ENCODE assay signal across 6 fruit fly cellular contexts in genomic region chr3R:7967801-7968200, dm6.
A peak's percentile ranks its signal among the peaks of the same experiment; 100 is the strongest.
TF ChIP-seq lines count a peak whose summit lies in the region.

No protein-coding gene starts in this region.

- TF ChIP-seq CTCF in whole organism, embryonic (GFP tag; optimal IDR thresholded peaks at IDR 0.05; lab: Kevin White, UChicago) = no peak

TF ChIP-seq in whole organism, 6 proteins besides CTCF, POLR2A, EP300 and RAD21:
- TF ChIP-seq CG8478 (optimal IDR thresholded peaks at IDR 0.05; lab: Kevin White, UChicago) = no peak
- no peak for TF ChIP-seq usp (GFP tag; optimal IDR thresholded peaks at IDR 0.05; lab: Kevin White, UChicago)
- peak; percentile 89 for TF ChIP-seq Dll (optimal IDR thresholded peaks at IDR 0.05; lab: Kevin White, UChicago)
- TF ChIP-seq pan (optimal IDR thresholded peaks at IDR 0.05; lab: Kevin White, UChicago) = no peak
- TF ChIP-seq EcR (GFP tag; optimal IDR thresholded peaks at IDR 0.05; lab: Kevin White, UChicago) = peak in 1 of 2 experiments; percentile 88
- TF ChIP-seq psq (optimal IDR thresholded peaks at IDR 0.05; lab: Kevin White, UChicago) = no peak

TF ChIP-seq in whole organism, adult, 20 proteins besides CTCF, POLR2A, EP300 and RAD21:
- no peak for TF ChIP-seq CG11617 (GFP tag; optimal IDR thresholded peaks at IDR 0.05; lab: Kevin White, UChicago)
- peak; percentile 71 for TF ChIP-seq Mnt (GFP tag; optimal IDR thresholded peaks at IDR 0.05; lab: Kevin White, UChicago)
TF ChIP-seq in whole organism, adult: peak in this region for 1.

TF ChIP-seq in whole organism, embryonic, 481 proteins besides CTCF, POLR2A, EP300 and RAD21:
- TF ChIP-seq ara (GFP tag; IDR thresholded peaks at IDR 0.05; lab: Robert Waterston, UW) (0 out of 2 replicates have a peak, but pooled peaks have one; percentile 39), psq (GFP tag; optimal IDR thresholded peaks at IDR 0.05; lab: Kevin White, UChicago) (no peak), lbe (GFP tag; optimal IDR thresholded peaks at IDR 0.05; lab: Kevin White, UChicago) (peak; percentile 67), Drgx (GFP tag; IDR thresholded peaks at IDR 0.05; lab: Robert Waterston, UW) (peak; percentile 71), CG11504 (tag; optimal IDR thresholded peaks at IDR 0.05; lab: Kevin White, UChicago) (peak; percentile 59), nom (GFP tag; optimal IDR thresholded peaks at IDR 0.05; lab: Kevin White, UChicago) (peak; percentile 85), CG17385 (GFP tag; optimal IDR thresholded peaks at IDR 0.05; lab: Kevin White, UChicago) (peak; percentile 33), CG12769 (tag; optimal IDR thresholded peaks at IDR 0.05; lab: Kevin White, UChicago) (peak; percentile 52), Trl (optimal IDR thresholded peaks at IDR 0.05; lab: Kevin White, UChicago) (peak; percentile 54 to 78), Trl (GFP tag; optimal IDR thresholded peaks at IDR 0.05; lab: Kevin White, UChicago) (no peak), bcd (GFP tag; optimal IDR thresholded peaks at IDR 0.05; lab: Kevin White, UChicago) (no peak), tin (GFP tag; optimal IDR thresholded peaks at IDR 0.05; lab: Kevin White, UChicago) (no peak), yki (optimal IDR thresholded peaks at IDR 0.05; lab: Kevin White, UChicago) (peak; percentile 29), CG5180 (GFP tag; optimal IDR thresholded peaks at IDR 0.05; lab: Kevin White, UChicago) (peak; percentile 34), Dll (GFP tag; IDR thresholded peaks at IDR 0.05; lab: Robert Waterston, UW; ENCODE audit: partially characterized antibody) (peak; percentile 55; the same call in 1 of the 4 replicates), CG3163 (GFP tag; optimal IDR thresholded peaks at IDR 0.05; lab: Kevin White, UChicago) (peak; percentile 12), CG12155 (GFP tag; optimal IDR thresholded peaks at IDR 0.05; lab: Kevin White, UChicago) (no peak)

TF ChIP-seq in whole organism, prepupa, 60 proteins besides CTCF, POLR2A, EP300 and RAD21:
- TF ChIP-seq Lpt (GFP tag; optimal IDR thresholded peaks at IDR 0.05; lab: Kevin White, UChicago) = peak; percentile 51
- TF ChIP-seq Eip78C (GFP tag; lab: Kevin White, UChicago) = no peak
- TF ChIP-seq ss (GFP tag; optimal IDR thresholded peaks at IDR 0.05; lab: Kevin White, UChicago) = peak; percentile 51 to 81
- TF ChIP-seq fd59A (GFP tag; optimal IDR thresholded peaks at IDR 0.05; lab: Kevin White, UChicago) = no peak
- TF ChIP-seq CG3919 (GFP tag; optimal IDR thresholded peaks at IDR 0.05; lab: Kevin White, UChicago) = peak; percentile 20
- TF ChIP-seq CG16779 (tag; optimal IDR thresholded peaks at IDR 0.05; lab: Kevin White, UChicago) = peak; percentile 46
- peak; percentile 100 for TF ChIP-seq dsx (GFP tag; optimal IDR thresholded peaks at IDR 0.05; lab: Kevin White, UChicago; ENCODE audit: poor library complexity, severe bottlenecking)
- peak; percentile 49; the same call in 1 of the 3 replicates for TF ChIP-seq CG6163 (GFP tag; IDR thresholded peaks at IDR 0.05; lab: Robert Waterston, UW)
- peak; percentile 67 for TF ChIP-seq svp (GFP tag; lab: Kevin White, UChicago)
- TF ChIP-seq CG6854 (GFP tag; optimal IDR thresholded peaks at IDR 0.05; lab: Kevin White, UChicago) = peak; percentile 83
- peak; percentile 56 for TF ChIP-seq CG9139 (GFP tag; optimal IDR thresholded peaks at IDR 0.05; lab: Kevin White, UChicago)
- TF ChIP-seq eg (GFP tag; IDR thresholded peaks at IDR 0.05; lab: Robert Waterston, UW) = peak; percentile 75; the same call in 2 of the 3 replicates
- TF ChIP-seq Gug (GFP tag; IDR thresholded peaks at IDR 0.05; lab: Robert Waterston, UW) = no peak
- peak; percentile 71; the same call in 2 of the 3 replicates for TF ChIP-seq CG8119 (GFP tag; IDR thresholded peaks at IDR 0.05; lab: Robert Waterston, UW)
- TF ChIP-seq CG15336 (GFP tag; IDR thresholded peaks at IDR 0.05; lab: Robert Waterston, UW) = peak; percentile 75
- peak; percentile 28 for TF ChIP-seq CG6808 (GFP tag; optimal IDR thresholded peaks at IDR 0.05; lab: Kevin White, UChicago)
- TF ChIP-seq Sox102F (GFP tag; optimal IDR thresholded peaks at IDR 0.05; lab: Kevin White, UChicago) = peak; percentile 24
- no peak for TF ChIP-seq CG6792 (GFP tag; optimal IDR thresholded peaks at IDR 0.05; lab: Kevin White, UChicago)
- TF ChIP-seq CG8319 (GFP tag; optimal IDR thresholded peaks at IDR 0.05; lab: Kevin White, UChicago) = no peak

TF ChIP-seq in whole organism, pupa, 21 proteins besides CTCF, POLR2A, EP300 and RAD21:
- TF ChIP-seq CG13204 (GFP tag; optimal IDR thresholded peaks at IDR 0.05; lab: Kevin White, UChicago) (peak; percentile 61), CG8301 (tag; optimal IDR thresholded peaks at IDR 0.05; lab: Kevin White, UChicago) (no peak), EcR (GFP tag; optimal IDR thresholded peaks at IDR 0.05; lab: Kevin White, UChicago) (peak; percentile 98), CG34367 (tag; optimal IDR thresholded peaks at IDR 0.05; lab: Kevin White, UChicago) (no peak), CG8159 (tag; optimal IDR thresholded peaks at IDR 0.05; lab: Kevin White, UChicago) (no peak), Ets98B (GFP tag; IDR thresholded peaks at IDR 0.05; lab: Robert Waterston, UW) (peak; percentile 80), Snoo (tag; optimal IDR thresholded peaks at IDR 0.05; lab: Kevin White, UChicago) (no peak), CG9948 (tag; optimal IDR thresholded peaks at IDR 0.05; lab: Kevin White, UChicago) (no peak), CG17806 (tag; optimal IDR thresholded peaks at IDR 0.05; lab: Kevin White, UChicago) (no peak), CG10348 (GFP tag; IDR thresholded peaks at IDR 0.05; lab: Robert Waterston, UW) (no peak), rn (GFP tag; IDR thresholded peaks at IDR 0.05; lab: Robert Waterston, UW) (no peak), CG32121 (GFP tag; IDR thresholded peaks at IDR 0.05; lab: Robert Waterston, UW) (peak; percentile 60), fd96Ca (GFP tag; IDR thresholded peaks at IDR 0.05; lab: Robert Waterston, UW) (peak; percentile 54; the same call in 1 of the 3 replicates), Pif1B (GFP tag; optimal IDR thresholded peaks at IDR 0.05; lab: Kevin White, UChicago) (peak; percentile 45), D1 (tag; optimal IDR thresholded peaks at IDR 0.05; lab: Kevin White, UChicago) (no peak), CG14655 (GFP tag; optimal IDR thresholded peaks at IDR 0.05; lab: Kevin White, UChicago) (no peak), CG12605 (GFP tag; IDR thresholded peaks at IDR 0.05; lab: Robert Waterston, UW) (peak; percentile 79), Pif1A (GFP tag; optimal IDR thresholded peaks at IDR 0.05; lab: Kevin White, UChicago) (peak; percentile 2), gl (tag; optimal IDR thresholded peaks at IDR 0.05; lab: Kevin White, UChicago) (peak; percentile 28), CG15710 (tag; optimal IDR thresholded peaks at IDR 0.05; lab: Kevin White, UChicago) (no peak), CG4496 (GFP tag; IDR thresholded peaks at IDR 0.05; lab: Robert Waterston, UW) (peak; percentile 74; the same call in 2 of the 3 replicates)

TF ChIP-seq in whole organism, wandering third instar larva, 38 proteins besides CTCF, POLR2A, EP300 and RAD21 (continues in another document):
- no peak for TF ChIP-seq GATAd (GFP tag; optimal IDR thresholded peaks at IDR 0.05; lab: Kevin White, UChicago)
- TF ChIP-seq dl (GFP tag; optimal IDR thresholded peaks at IDR 0.05; lab: Kevin White, UChicago; ENCODE audit: insufficient read depth in 1 of 2, partially characterized antibody in 2 of 2) = peak; percentile 87 to 93
- no peak for TF ChIP-seq tai (GFP tag; optimal IDR thresholded peaks at IDR 0.05; lab: Kevin White, UChicago)
- TF ChIP-seq sv (GFP tag; optimal IDR thresholded peaks at IDR 0.05; lab: Kevin White, UChicago) = no peak
- peak; percentile 93 for TF ChIP-seq Dif (GFP tag; optimal IDR thresholded peaks at IDR 0.05; lab: Kevin White, UChicago; ENCODE audit: partially characterized antibody)
- no peak for TF ChIP-seq jim (GFP tag; optimal IDR thresholded peaks at IDR 0.05; lab: Kevin White, UChicago)
- no peak for TF ChIP-seq N (GFP tag; optimal IDR thresholded peaks at IDR 0.05; lab: Kevin White, UChicago)
- no peak for TF ChIP-seq Hnf4 (GFP tag; optimal IDR thresholded peaks at IDR 0.05; lab: Kevin White, UChicago)
- no peak for TF ChIP-seq rgr (GFP tag; optimal IDR thresholded peaks at IDR 0.05; lab: Kevin White, UChicago)
- TF ChIP-seq HLH106 (tag; optimal IDR thresholded peaks at IDR 0.05; lab: Kevin White, UChicago) = no peak
- peak; percentile 52 for TF ChIP-seq Vsx2 (GFP tag; optimal IDR thresholded peaks at IDR 0.05; lab: Kevin White, UChicago; ENCODE audit: partially characterized antibody)
- TF ChIP-seq fru (GFP tag; optimal IDR thresholded peaks at IDR 0.05; lab: Kevin White, UChicago) = no peak
- peak in 1 of 2 experiments; percentile 27 for TF ChIP-seq foxo (GFP tag; optimal IDR thresholded peaks at IDR 0.05; lab: Kevin White, UChicago)
- peak; percentile 5 for TF ChIP-seq h (GFP tag; optimal IDR thresholded peaks at IDR 0.05; lab: Kevin White, UChicago)
- TF ChIP-seq ey (GFP tag; optimal IDR thresholded peaks at IDR 0.05; lab: Kevin White, UChicago) = no peak
- no peak for TF ChIP-seq sage (GFP tag; optimal IDR thresholded peaks at IDR 0.05; lab: Kevin White, UChicago)
- no peak for TF ChIP-seq psq (GFP tag; optimal IDR thresholded peaks at IDR 0.05; lab: Kevin White, UChicago)
- TF ChIP-seq woc (GFP tag; optimal IDR thresholded peaks at IDR 0.05; lab: Kevin White, UChicago) = peak; percentile 34
- TF ChIP-seq pan (optimal IDR thresholded peaks at IDR 0.05; lab: Kevin White, UChicago) = no peak
- no peak for TF ChIP-seq dsf (GFP tag; optimal IDR thresholded peaks at IDR 0.05; lab: Kevin White, UChicago; ENCODE audit: borderline replicate concordance)
- TF ChIP-seq Abd-B (GFP tag; optimal IDR thresholded peaks at IDR 0.05; lab: Kevin White, UChicago) = no peak
- peak; percentile 82 for TF ChIP-seq Rel (GFP tag; optimal IDR thresholded peaks at IDR 0.05; lab: Kevin White, UChicago)
- TF ChIP-seq Rel (tag; optimal IDR thresholded peaks at IDR 0.05; lab: Kevin White, UChicago) = no peak
- TF ChIP-seq Sp1 (GFP tag; optimal IDR thresholded peaks at IDR 0.05; lab: Kevin White, UChicago) = no peak
- no peak for TF ChIP-seq usp (GFP tag; optimal IDR thresholded peaks at IDR 0.05; lab: Kevin White, UChicago)
- TF ChIP-seq CrebA (GFP tag; optimal IDR thresholded peaks at IDR 0.05; lab: Kevin White, UChicago; ENCODE audit: borderline replicate concordance) = peak; percentile 87
- no peak for TF ChIP-seq br (GFP tag; optimal IDR thresholded peaks at IDR 0.05; lab: Kevin White, UChicago)
- peak; percentile 16 for TF ChIP-seq Hr83 (GFP tag; optimal IDR thresholded peaks at IDR 0.05; lab: Kevin White, UChicago; ENCODE audit: poor library complexity, severe bottlenecking)
- TF ChIP-seq CG9705 (GFP tag; optimal IDR thresholded peaks at IDR 0.05; lab: Kevin White, UChicago) = no peak
- no peak for TF ChIP-seq Jra (GFP tag; optimal IDR thresholded peaks at IDR 0.05; lab: Kevin White, UChicago)
- TF ChIP-seq dmrt93B (GFP tag; optimal IDR thresholded peaks at IDR 0.05; lab: Kevin White, UChicago) = no peak
- no peak for TF ChIP-seq Dfd (GFP tag; optimal IDR thresholded peaks at IDR 0.05; lab: Kevin White, UChicago)
- TF ChIP-seq lola (GFP tag; optimal IDR thresholded peaks at IDR 0.05; lab: Kevin White, UChicago) = no peak
